Fruit fly (Drosophila melanogaster): ENCODE data around the gene alpha-Est5.

alpha-Est5 gene

dm6 chr3R:7490884-7491283, 45.3 kb downstream of the alpha-Est5 start (continued):
- TF ChIP-seq Hsf (GFP tag; optimal IDR thresholded peaks at IDR 0.05): peak; percentile 30
- no peak for TF ChIP-seq hbn (GFP tag; IDR thresholded peaks at IDR 0.05; ENCODE audit: partially characterized antibody)
- TF ChIP-seq Hand (GFP tag; optimal IDR thresholded peaks at IDR 0.05): no peak
- TF ChIP-seq sna (GFP tag; IDR thresholded peaks at IDR 0.05; ENCODE audit: partially characterized antibody): no peak
- no peak for TF ChIP-seq da (GFP tag; optimal IDR thresholded peaks at IDR 0.05)
- TF ChIP-seq CG8944 (GFP tag; optimal IDR thresholded peaks at IDR 0.05): no peak
- TF ChIP-seq CG17186 (GFP tag; optimal IDR thresholded peaks at IDR 0.05): no peak
- TF ChIP-seq fd96Cb (tag; optimal IDR thresholded peaks at IDR 0.05): peak; percentile 75
- TF ChIP-seq pnt (GFP tag; optimal IDR thresholded peaks at IDR 0.05): no peak
- peak; percentile 35 for TF ChIP-seq run (tag; optimal IDR thresholded peaks at IDR 0.05)
- peak; percentile 61 for TF ChIP-seq CG1233 (GFP tag; optimal IDR thresholded peaks at IDR 0.05)
- peak; percentile 80 for TF ChIP-seq CG18262 (tag; optimal IDR thresholded peaks at IDR 0.05)
- TF ChIP-seq CG2712 (tag; optimal IDR thresholded peaks at IDR 0.05): no peak
- peak; percentile 20 for TF ChIP-seq CG12942 (GFP tag; optimal IDR thresholded peaks at IDR 0.05)
- TF ChIP-seq slou (GFP tag; optimal IDR thresholded peaks at IDR 0.05): no peak
- no peak for TF ChIP-seq Trl (optimal IDR thresholded peaks at IDR 0.05)
- TF ChIP-seq Trl (GFP tag; optimal IDR thresholded peaks at IDR 0.05): no peak
- TF ChIP-seq mld (GFP tag; IDR thresholded peaks at IDR 0.05; ENCODE audit: partially characterized antibody): no peak
- TF ChIP-seq Doc2 (GFP tag; IDR thresholded peaks at IDR 0.05): no peak
- TF ChIP-seq zfh2 (GFP tag; optimal IDR thresholded peaks at IDR 0.05): no peak
- TF ChIP-seq ro (GFP tag; IDR thresholded peaks at IDR 0.05): no peak
- no peak for TF ChIP-seq repo (GFP tag; optimal IDR thresholded peaks at IDR 0.05)
- peak; percentile 62 for TF ChIP-seq CG4820 (GFP tag; optimal IDR thresholded peaks at IDR 0.05)
- no peak for TF ChIP-seq CG17568 (GFP tag; optimal IDR thresholded peaks at IDR 0.05)
- no peak for TF ChIP-seq Elba2 (GFP tag; optimal IDR thresholded peaks at IDR 0.05)
- no peak for TF ChIP-seq ken (GFP tag; IDR thresholded peaks at IDR 0.05)
- no peak for TF ChIP-seq Myb (GFP tag; optimal IDR thresholded peaks at IDR 0.05)
- peak; percentile 55 for TF ChIP-seq CG7556 (GFP tag; optimal IDR thresholded peaks at IDR 0.05)
- TF ChIP-seq B-H1 (GFP tag; IDR thresholded peaks at IDR 0.05): no peak; the same call in 1 of the 3 replicates
- peak; percentile 89 for TF ChIP-seq CG31441 (GFP tag; IDR thresholded peaks at IDR 0.05)
- peak; percentile 16 for TF ChIP-seq CG1603 (tag; optimal IDR thresholded peaks at IDR 0.05)
- peak; percentile 90 for TF ChIP-seq Sox102F (GFP tag; optimal IDR thresholded peaks at IDR 0.05)
- peak; percentile 4 for TF ChIP-seq lab (GFP tag; optimal IDR thresholded peaks at IDR 0.05)
- TF ChIP-seq trh (GFP tag; optimal IDR thresholded peaks at IDR 0.05): no peak
- TF ChIP-seq Sox100B (GFP tag; optimal IDR thresholded peaks at IDR 0.05): peak; percentile 89
- TF ChIP-seq Neu2 (GFP tag; optimal IDR thresholded peaks at IDR 0.05; ENCODE audit: borderline replicate concordance): no peak
- no peak for TF ChIP-seq shn (GFP tag; optimal IDR thresholded peaks at IDR 0.05)
- peak; percentile 21 for TF ChIP-seq CG3281 (GFP tag; optimal IDR thresholded peaks at IDR 0.05)
- TF ChIP-seq grn (GFP tag; optimal IDR thresholded peaks at IDR 0.05): no peak
- TF ChIP-seq CG12155 (GFP tag; optimal IDR thresholded peaks at IDR 0.05): peak; percentile 26
- TF ChIP-seq CG11560 (tag; IDR thresholded peaks at IDR 0.05): no peak
- no peak for TF ChIP-seq CG14860 (GFP tag; IDR thresholded peaks at IDR 0.05; ENCODE audit: partially characterized antibody)
- TF ChIP-seq corto (GFP tag; optimal IDR thresholded peaks at IDR 0.05): peak; percentile 30
- TF ChIP-seq CG10267 (tag; optimal IDR thresholded peaks at IDR 0.05): no peak
- no peak for TF ChIP-seq al (GFP tag; IDR thresholded peaks at IDR 0.05)
- TF ChIP-seq trem (tag; optimal IDR thresholded peaks at IDR 0.05): no peak
